Fruit fly (Drosophila melanogaster): Measurements from ENCODE around the gene Cyp4ae1.

DNA sequence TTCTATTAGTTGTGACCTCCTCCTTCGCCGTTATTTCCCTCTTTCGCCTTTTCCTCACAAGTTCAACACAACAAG is 40.6 kb upstream of the Cyp4ae1 start, which contains the start of gene ph-p:
- TF ChIP-seq CG8478 (optimal IDR thresholded peaks at IDR 0.05), result no peak
- no peak for TF ChIP-seq Dll (optimal IDR thresholded peaks at IDR 0.05)
- no peak for TF ChIP-seq psq (optimal IDR thresholded peaks at IDR 0.05)
- no peak for TF ChIP-seq pan (optimal IDR thresholded peaks at IDR 0.05)

Data from whole organism.